Fruit fly (Drosophila melanogaster): ENCODE measurements around the gene CG9915.

CG9915 gene

dm6 chrX:16263415-16263814, 49.5 kb downstream of the CG9915 start (continued):
- TF ChIP-seq az2 (GFP tag; optimal IDR thresholded peaks at IDR 0.05) = peak; percentile 73
- no peak for TF ChIP-seq Stat92E (GFP tag; optimal IDR thresholded peaks at IDR 0.05)
- peak; percentile 85 for TF ChIP-seq seq (GFP tag; IDR thresholded peaks at IDR 0.05)
- peak; percentile 52 for TF ChIP-seq Camta (GFP tag; optimal IDR thresholded peaks at IDR 0.05)
- TF ChIP-seq Gug (GFP tag; IDR thresholded peaks at IDR 0.05) = peak; percentile 57; the same call in 2 of the 4 replicates
- no peak for TF ChIP-seq zen2 (GFP tag; IDR thresholded peaks at IDR 0.05; ENCODE audit: partially characterized antibody)
- TF ChIP-seq CG34376 (GFP tag; optimal IDR thresholded peaks at IDR 0.05) = peak; percentile 56
- peak; percentile 67 for TF ChIP-seq croc (GFP tag; conservative IDR thresholded peaks at IDR 0.05)
- no peak for TF ChIP-seq p53 (GFP tag; optimal IDR thresholded peaks at IDR 0.05)
- TF ChIP-seq dati (GFP tag; IDR thresholded peaks at IDR 0.05) = peak; percentile 28; the same call in 1 of the 2 replicates
- TF ChIP-seq CG11093 (GFP tag; IDR thresholded peaks at IDR 0.05) = peak; percentile 62; the same call in 1 of the 3 replicates
- peak; percentile 66 for TF ChIP-seq run (tag; optimal IDR thresholded peaks at IDR 0.05)
- peak; percentile 14 for TF ChIP-seq pros (GFP tag; optimal IDR thresholded peaks at IDR 0.05)
- TF ChIP-seq CG10209 (GFP tag; optimal IDR thresholded peaks at IDR 0.05) = peak; percentile 72
- TF ChIP-seq eyg (GFP tag; optimal IDR thresholded peaks at IDR 0.05) = no peak
- TF ChIP-seq chn (GFP tag; optimal IDR thresholded peaks at IDR 0.05) = peak; percentile 69
- TF ChIP-seq Max (GFP tag; optimal IDR thresholded peaks at IDR 0.05) = peak; percentile 76
- peak; percentile 74 for TF ChIP-seq scrt (GFP tag; optimal IDR thresholded peaks at IDR 0.05)
- TF ChIP-seq CG34224 (GFP tag; IDR thresholded peaks at IDR 0.05; ENCODE audit: partially characterized antibody) = no peak
- no peak for TF ChIP-seq CG3995 (GFP tag; optimal IDR thresholded peaks at IDR 0.05)
- peak; percentile 18 for TF ChIP-seq emc (GFP tag; optimal IDR thresholded peaks at IDR 0.05)
- TF ChIP-seq CG13424 (tag; optimal IDR thresholded peaks at IDR 0.05) = peak; percentile 82
- TF ChIP-seq Ssrp (tag; optimal IDR thresholded peaks at IDR 0.05) = peak; percentile 70
- TF ChIP-seq CG1792 (GFP tag; optimal IDR thresholded peaks at IDR 0.05) = peak; percentile 2
- TF ChIP-seq GATAe (GFP tag; conservative IDR thresholded peaks at IDR 0.05) = no peak; the same call in 1 of the 2 replicates
- no peak for TF ChIP-seq cas (GFP tag; IDR thresholded peaks at IDR 0.05)
- TF ChIP-seq CG11398 (GFP tag; optimal IDR thresholded peaks at IDR 0.05) = no peak
- peak; percentile 78 for TF ChIP-seq CG12219 (GFP tag; optimal IDR thresholded peaks at IDR 0.05)
- TF ChIP-seq Fer1 (GFP tag; optimal IDR thresholded peaks at IDR 0.05) = peak; percentile 84
- no peak for TF ChIP-seq MESR4 (GFP tag; optimal IDR thresholded peaks at IDR 0.05)
- peak; percentile 76 for TF ChIP-seq CG8765 (GFP tag; IDR thresholded peaks at IDR 0.05)
- TF ChIP-seq CG1602 (GFP tag; optimal IDR thresholded peaks at IDR 0.05) = peak; percentile 73
- TF ChIP-seq wor (GFP tag; IDR thresholded peaks at IDR 0.05) = peak; percentile 70
- TF ChIP-seq CG8944 (GFP tag; optimal IDR thresholded peaks at IDR 0.05) = peak; percentile 22
- TF ChIP-seq btn (GFP tag; optimal IDR thresholded peaks at IDR 0.05) = peak; percentile 28
- TF ChIP-seq CG10431 (GFP tag; optimal IDR thresholded peaks at IDR 0.05) = no peak
- 0 out of 2 replicates have a peak, but pooled peaks have one; percentile 62 for TF ChIP-seq sim (GFP tag; IDR thresholded peaks at IDR 0.05)
- peak; percentile 76 for TF ChIP-seq Blimp-1 (GFP tag; optimal IDR thresholded peaks at IDR 0.05)
- TF ChIP-seq CG31388 (GFP tag; optimal IDR thresholded peaks at IDR 0.05) = peak; percentile 49
- peak; percentile 81 for TF ChIP-seq sisA (GFP tag; IDR thresholded peaks at IDR 0.05)
- TF ChIP-seq toy (GFP tag; IDR thresholded peaks at IDR 0.05) = no peak
- peak; percentile 68 for TF ChIP-seq CG15601 (tag; optimal IDR thresholded peaks at IDR 0.05)
- TF ChIP-seq CG32772 (GFP tag; IDR thresholded peaks at IDR 0.05) = peak; percentile 67
- peak; percentile 89 for TF ChIP-seq row (GFP tag; IDR thresholded peaks at IDR 0.05)
- TF ChIP-seq NfI (GFP tag; optimal IDR thresholded peaks at IDR 0.05) = peak; percentile 70
- TF ChIP-seq gsb-n (tag; optimal IDR thresholded peaks at IDR 0.05) = peak; percentile 83
- TF ChIP-seq Lim3 (GFP tag; IDR thresholded peaks at IDR 0.05) = peak; percentile 45; the same call in 1 of the 2 replicates
- TF ChIP-seq CG16813 (GFP tag; IDR thresholded peaks at IDR 0.05; ENCODE audit: partially characterized antibody) = no peak
- TF ChIP-seq ase (GFP tag; IDR thresholded peaks at IDR 0.05) = peak; percentile 63
- peak; percentile 82 for TF ChIP-seq CG12391 (tag; optimal IDR thresholded peaks at IDR 0.05)
- no peak for TF ChIP-seq CG3838 (GFP tag; optimal IDR thresholded peaks at IDR 0.05)

Measured in whole organism, embryonic.